Fruit fly (Drosophila melanogaster) whole organism, wandering third instar larva: ENCODE results near the gene Ubc6.

ENCODE experiments used
- Abd-B ChIP-seq: fragments of >200 bp; optimal IDR thresholded peaks from 2 replicates; lab custom pipeline; 2017; ENCODE audit warnings: missing biosample characterization, missing genetic modification characterization
- GATAd ChIP-seq: sonication (Bioruptor generic); optimal IDR thresholded peaks from 2 replicates; lab custom pipeline; 2016; ENCODE audit warnings: missing biosample characterization, missing genetic modification characterization
- Hnf4 ChIP-seq: fragments of 200-800 bp; sonication (Bioruptor generic); optimal IDR thresholded peaks from 2 replicates; lab custom pipeline; 2016; ENCODE audit warnings: missing biosample characterization, mild to moderate bottlenecking, missing genetic modification characterization
- Hr83 ChIP-seq: fragments of 200-300 bp; sonication (Bioruptor generic); optimal IDR thresholded peaks from 2 replicates; lab custom pipeline; 2016; ENCODE audit warnings: missing biosample characterization, mild to moderate bottlenecking, missing genetic modification characterization, moderate library complexity; ENCODE audit not compliant: poor library complexity, severe bottlenecking
- Mio ChIP-seq: sonication (Bioruptor generic); optimal IDR thresholded peaks from 2 replicates; lab custom pipeline; 2016; ENCODE audit warnings: missing biosample characterization, missing genetic modification characterization
- Myc ChIP-seq: fragments of >200 bp; optimal IDR thresholded peaks from 2 replicates; lab custom pipeline; 2017
- OdsH ChIP-seq: fragments of 200-800 bp; sonication (Bioruptor generic); optimal IDR thresholded peaks from 2 replicates; lab custom pipeline; 2016; ENCODE audit warnings: missing biosample characterization, mild to moderate bottlenecking, missing genetic modification characterization
- dmrt93B ChIP-seq: fragments of 200-800 bp; sonication (Bioruptor generic); optimal IDR thresholded peaks from 2 replicates; lab custom pipeline; 2018; ENCODE audit warnings: missing biosample characterization, mild to moderate bottlenecking, missing genetic modification characterization
- jim ChIP-seq: fragments of 175-275, 200-325 bp; sonication (Bioruptor generic); optimal IDR thresholded peaks from 2 replicates; lab custom pipeline; 2016; ENCODE audit warnings: missing biosample characterization, mild to moderate bottlenecking, missing genetic modification characterization
- lola ChIP-seq: fragments of >200 bp; optimal IDR thresholded peaks from 2 replicates; lab custom pipeline; 2017; ENCODE audit warnings: missing biosample characterization, missing genetic modification characterization

dm6 chr3R:4957812-4958211 lies 5.3 kb upstream of the Ubc6 start:
- no peak for TF ChIP-seq Mio (GFP tag; lab: Kevin White, UChicago)
- no peak for TF ChIP-seq Hr83 (GFP tag; lab: Kevin White, UChicago)
- TF ChIP-seq Hnf4 (GFP tag; lab: Kevin White, UChicago) = no peak
- no peak for TF ChIP-seq Myc
- TF ChIP-seq dmrt93B = no peak
- no peak for TF ChIP-seq OdsH (GFP tag; lab: Kevin White, UChicago)
- no peak for TF ChIP-seq GATAd (GFP tag; lab: Kevin White, UChicago)
- no peak for TF ChIP-seq lola
- no peak for TF ChIP-seq jim (GFP tag; lab: Kevin White, UChicago)
- no peak for TF ChIP-seq Abd-B
